Worm (Caenorhabditis elegans): ENCODE measurements around the gene C16E9.1.

ce11 chrX:6988212-6988611 is 48.2 kb downstream of the C16E9.1 start:
- no peak for TF ChIP-seq ceh-9 (tag; optimal IDR thresholded peaks at IDR 0.05)
- no peak for TF ChIP-seq nhr-237 (tag; optimal IDR thresholded peaks at IDR 0.05)
- no peak for TF ChIP-seq nhr-77 (tag; optimal IDR thresholded peaks at IDR 0.05)
- no peak for TF ChIP-seq pha-4 (tag; optimal IDR thresholded peaks at IDR 0.05)
- no peak for TF ChIP-seq pqm-1 (tag; optimal IDR thresholded peaks at IDR 0.05)
- TF ChIP-seq mdl-1 (tag; optimal IDR thresholded peaks at IDR 0.05): no peak
- TF ChIP-seq ZK546.5 (tag; optimal IDR thresholded peaks at IDR 0.05): no peak
- no peak for TF ChIP-seq nhr-11 (tag; optimal IDR thresholded peaks at IDR 0.05)
- no peak for TF ChIP-seq nhr-12 (tag; optimal IDR thresholded peaks at IDR 0.05)
- TF ChIP-seq fkh-2 (tag; optimal IDR thresholded peaks at IDR 0.05): no peak
- TF ChIP-seq eor-1 (tag; optimal IDR thresholded peaks at IDR 0.05): no peak
- TF ChIP-seq fkh-10 (GFP tag; optimal IDR thresholded peaks at IDR 0.05): no peak
- no peak for TF ChIP-seq ceh-28 (tag; optimal IDR thresholded peaks at IDR 0.05)
- no peak for TF ChIP-seq skn-1 (tag; optimal IDR thresholded peaks at IDR 0.05)

All from whole organism, L3 larva.